Fruit fly (Drosophila melanogaster) whole organism, prepupa: ENCODE data around the gene Drs.

Experiments used
- CG11294 ChIP-seq: fragments of 200-800 bp; sonication (Bioruptor generic); IDR thresholded peaks from 2 replicates; pipeline ENCODE4 v1.3.6; 2022; ENCODE audit warnings: missing biosample characterization, missing genetic modification characterization
- Ets21C ChIP-seq: fragments of 200-800 bp; sonication (Bioruptor generic); optimal IDR thresholded peaks from 3 replicates; lab custom pipeline; 2016; ENCODE audit warnings: missing biosample characterization, missing genetic modification characterization
- Gug ChIP-seq: fragments of 200-800 bp; sonication (Bioruptor generic); IDR thresholded peaks from 2 replicates; pipeline ENCODE4 v1.3.6; 2022; ENCODE audit warnings: missing biosample characterization, missing genetic modification characterization
- fkh ChIP-seq: fragments of 200-800 bp; sonication (Bioruptor generic); optimal IDR thresholded peaks from 3 replicates; lab custom pipeline; 2017; ENCODE audit warnings: missing biosample characterization, mild to moderate bottlenecking, missing genetic modification characterization, moderate library complexity
- vri ChIP-seq: fragments of 200-800 bp; sonication (Bioruptor generic); optimal IDR thresholded peaks from 3 replicates; lab custom pipeline; 2016; ENCODE audit warnings: missing biosample characterization, mild to moderate bottlenecking, missing genetic modification characterization

DNA sequence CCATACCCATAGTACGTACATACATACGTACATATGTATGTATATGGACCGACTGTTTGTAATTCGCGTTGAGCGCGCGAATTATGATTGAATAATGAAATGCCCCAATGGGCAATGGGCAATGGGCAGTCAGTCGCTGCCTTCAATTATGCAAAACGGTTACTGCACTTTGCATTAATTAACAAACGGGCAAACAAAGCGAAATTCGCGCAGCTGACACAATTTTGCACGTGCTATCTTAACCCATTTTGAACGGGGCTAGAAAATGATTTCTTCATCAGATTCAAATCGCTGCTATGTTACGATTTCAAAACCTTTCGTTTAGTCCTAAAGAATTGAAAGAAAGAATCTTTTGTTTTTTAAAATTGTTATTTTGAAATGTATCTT is 30.6 kb downstream of the Drs start:
- TF ChIP-seq Gug (no peak), Ets21C (GFP tag; lab: Kevin White, UChicago) (no peak), CG11294 (no peak), vri (GFP tag; lab: Kevin White, UChicago) (peak; percentile 7), fkh (no peak)
